Worm (Caenorhabditis elegans): Measurements from ENCODE around the gene F38B2.6.

DNA sequence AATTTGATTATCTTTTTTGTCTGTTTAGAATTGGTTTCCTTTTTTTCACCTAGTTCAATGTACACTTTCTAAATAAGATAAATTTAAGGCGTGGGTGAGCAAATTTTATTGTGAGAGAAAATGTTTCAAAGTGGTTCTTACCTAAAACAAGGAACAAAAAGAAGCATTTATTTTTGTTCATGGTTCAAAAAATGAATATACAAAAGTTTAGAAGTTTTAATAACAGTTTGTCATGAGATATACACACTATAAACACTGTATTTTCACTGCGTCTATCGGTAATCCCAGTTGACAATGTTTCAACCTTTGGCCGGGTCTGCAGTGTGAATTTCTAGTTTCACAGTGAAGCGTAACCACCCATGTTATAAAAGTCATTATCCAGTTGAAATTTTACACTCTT is 34.3 kb upstream of the F38B2.6 start, which contains the start of gene F08G12.11:
- TF ChIP-seq elt-2 (tag; optimal IDR thresholded peaks at IDR 0.05): no peak
- no peak for TF ChIP-seq unc-39 (tag; optimal IDR thresholded peaks at IDR 0.05)
- TF ChIP-seq pha-4 (tag; optimal IDR thresholded peaks at IDR 0.05): no peak
- no peak for TF ChIP-seq ztf-11 (tag; optimal IDR thresholded peaks at IDR 0.05)
- TF ChIP-seq sea-2 (GFP tag; optimal IDR thresholded peaks at IDR 0.05): no peak
